Worm (Caenorhabditis elegans) whole organism, L3 larva: ENCODE data around the gene F35H10.3.
"Not testable (repeated sequence)": the region's sequence is repeated elsewhere in the genome, so short reads cannot be mapped to it uniquely, and the experiment has no call there.

Experiments used
- elt-1 ChIP-seq: fragments of 150-350 bp; optimal IDR thresholded peaks from 2 replicates; lab custom pipeline; 2014; ENCODE audit warnings: missing biosample characterization, missing genetic modification characterization
- lin-39 ChIP-seq: fragments of 150-350 bp; optimal IDR thresholded peaks from 2 replicates; lab custom pipeline; 2018; ENCODE audit warnings: missing biosample characterization, missing genetic modification reagents, missing genetic modification characterization
- mdl-1 ChIP-seq: fragments of 150-350 bp; optimal IDR thresholded peaks from 2 replicates; lab custom pipeline; 2014; ENCODE audit warnings: missing biosample characterization, missing genetic modification characterization
- nfya-1 ChIP-seq: sonication (generic microtip); optimal IDR thresholded peaks from 2 replicates; lab custom pipeline; 2017; ENCODE audit warnings: missing genetic modification characterization, mild to moderate bottlenecking, missing compliant biosample characterization, antibody characterized with exemption, moderate library complexity; ENCODE audit not compliant: insufficient read depth
- nhr-28 ChIP-seq: fragments of 150-350 bp; optimal IDR thresholded peaks from 2 replicates; lab custom pipeline; 2014; ENCODE audit warnings: missing biosample characterization, missing genetic modification characterization
- nhr-77 ChIP-seq: fragments of 150-350 bp; optimal IDR thresholded peaks from 2 replicates; lab custom pipeline; 2014; ENCODE audit warnings: missing biosample characterization, missing genetic modification characterization
- sea-2 ChIP-seq: fragments of 150-350 bp; sonication (generic microtip); optimal IDR thresholded peaks from 4 replicates; lab custom pipeline; 2014; ENCODE audit warnings: missing biosample characterization, missing genetic modification reagents, missing genetic modification characterization
- unc-62 ChIP-seq: fragments of 150-350 bp; sonication (generic microtip); optimal IDR thresholded peaks from 4 replicates; lab custom pipeline; 2014; ENCODE audit warnings: missing biosample characterization, missing genetic modification reagents, missing genetic modification characterization

- TF ChIP-seq unc-62 (GFP tag; lab: Kevin White, UChicago); lin-39 (tag; lab: Kevin White, UChicago); nhr-28 (tag; lab: Kevin White, UChicago); mdl-1 (tag; lab: Kevin White, UChicago); elt-1 (tag; lab: Kevin White, UChicago); nhr-77 (tag; lab: Kevin White, UChicago); sea-2 (GFP tag; lab: Kevin White, UChicago); nfya-1: not testable (repeated sequence)
These were observed 26.3 kb downstream of the F35H10.3 start, which contains the start of gene F17E9.16 for ce11 chrIV:8352036-8352435.
